Fruit fly (Drosophila melanogaster): ENCODE results near the gene CG13101.
A peak's percentile ranks its signal among the peaks of the same experiment; 100 is the strongest.

Gene CG13101

dm6 chr2L:8955597-8956335 lies 28.9 kb downstream of the CG13101 start:
- peak; percentile 1 for TF ChIP-seq CG10543 (GFP tag; optimal IDR thresholded peaks at IDR 0.05)
- TF ChIP-seq CG14667 (GFP tag; IDR thresholded peaks at IDR 0.05) = no peak
- TF ChIP-seq Dip3 (GFP tag; optimal IDR thresholded peaks at IDR 0.05) = no peak
- TF ChIP-seq ash1 (GFP tag; optimal IDR thresholded peaks at IDR 0.05) = no peak
- TF ChIP-seq btn (GFP tag; optimal IDR thresholded peaks at IDR 0.05) = no peak
- no peak for TF ChIP-seq cad (GFP tag; optimal IDR thresholded peaks at IDR 0.05)
- no peak for TF ChIP-seq Taf1 (GFP tag; IDR thresholded peaks at IDR 0.05)
- no peak for TF ChIP-seq Hey (tag; optimal IDR thresholded peaks at IDR 0.05)
- TF ChIP-seq Fer3 (tag; optimal IDR thresholded peaks at IDR 0.05) = no peak
- TF ChIP-seq Hmx (GFP tag; optimal IDR thresholded peaks at IDR 0.05) = no peak
- TF ChIP-seq CG16813 (GFP tag; IDR thresholded peaks at IDR 0.05; ENCODE audit: partially characterized antibody) = no peak
- no peak for TF ChIP-seq luna (GFP tag; optimal IDR thresholded peaks at IDR 0.05)
- TF ChIP-seq lilli (GFP tag; optimal IDR thresholded peaks at IDR 0.05) = peak; percentile 2
- TF ChIP-seq CG12391 (tag; optimal IDR thresholded peaks at IDR 0.05) = no peak
- no peak for TF ChIP-seq zen2 (GFP tag; IDR thresholded peaks at IDR 0.05; ENCODE audit: partially characterized antibody)
- TF ChIP-seq H2.0 (GFP tag; IDR thresholded peaks at IDR 0.05) = no peak
- TF ChIP-seq so (GFP tag; IDR thresholded peaks at IDR 0.05) = peak; percentile 14; the same call in 1 of the 3 replicates
- peak; percentile 9 for TF ChIP-seq CG12155 (GFP tag; optimal IDR thresholded peaks at IDR 0.05)
- peak; percentile 46; the same call in 1 of the 2 replicates for TF ChIP-seq CG32532 (GFP tag; IDR thresholded peaks at IDR 0.05)
- TF ChIP-seq CG34422 (GFP tag; IDR thresholded peaks at IDR 0.05) = no peak
- TF ChIP-seq CG6689 (GFP tag; IDR thresholded peaks at IDR 0.05) = no peak
- TF ChIP-seq CG7372 (GFP tag; IDR thresholded peaks at IDR 0.05) = no peak
- peak; percentile 29 for TF ChIP-seq grau (tag; optimal IDR thresholded peaks at IDR 0.05)
- TF ChIP-seq Doc2 (GFP tag; IDR thresholded peaks at IDR 0.05) = no peak
- no peak for TF ChIP-seq Trl (optimal IDR thresholded peaks at IDR 0.05)
- no peak for TF ChIP-seq Trl (GFP tag; optimal IDR thresholded peaks at IDR 0.05)
- TF ChIP-seq CG18599 (GFP tag; optimal IDR thresholded peaks at IDR 0.05) = peak; percentile 38
- TF ChIP-seq jigr1 (GFP tag; IDR thresholded peaks at IDR 0.05) = no peak
- no peak for TF ChIP-seq CG8944 (GFP tag; optimal IDR thresholded peaks at IDR 0.05)
- peak; percentile 19 for TF ChIP-seq sens (GFP tag)
- TF ChIP-seq E2f1 (GFP tag; IDR thresholded peaks at IDR 0.05) = no peak
- TF ChIP-seq Dbx (GFP tag; IDR thresholded peaks at IDR 0.05) = peak; percentile 21; the same call in 1 of the 3 replicates
- no peak for TF ChIP-seq bsh (GFP tag; optimal IDR thresholded peaks at IDR 0.05)
- TF ChIP-seq da (GFP tag; optimal IDR thresholded peaks at IDR 0.05) = no peak
- no peak for TF ChIP-seq CG14965 (GFP tag; optimal IDR thresholded peaks at IDR 0.05; ENCODE audit: borderline replicate concordance)
- TF ChIP-seq TFAM (GFP tag; optimal IDR thresholded peaks at IDR 0.05) = no peak
- TF ChIP-seq NC2β (GFP tag; optimal IDR thresholded peaks at IDR 0.05) = no peak
- TF ChIP-seq Med (GFP tag) = peak; percentile 73
- TF ChIP-seq seq (GFP tag; IDR thresholded peaks at IDR 0.05) = no peak
- peak; percentile 38; the same call in 2 of the 3 replicates for TF ChIP-seq row (GFP tag; IDR thresholded peaks at IDR 0.05)
- no peak for TF ChIP-seq Myb (GFP tag; optimal IDR thresholded peaks at IDR 0.05)
- TF ChIP-seq Sox100B (GFP tag; optimal IDR thresholded peaks at IDR 0.05) = no peak
- no peak for TF ChIP-seq ro (GFP tag; IDR thresholded peaks at IDR 0.05)
- no peak for TF ChIP-seq nom (GFP tag; optimal IDR thresholded peaks at IDR 0.05)
- no peak for TF ChIP-seq ken (GFP tag; IDR thresholded peaks at IDR 0.05)
- TF ChIP-seq jing (GFP tag; optimal IDR thresholded peaks at IDR 0.05) = no peak
- no peak for TF ChIP-seq CrebB (tag; optimal IDR thresholded peaks at IDR 0.05)
- no peak for TF ChIP-seq CG9215 (GFP tag; IDR thresholded peaks at IDR 0.05)
- TF ChIP-seq en (GFP tag; optimal IDR thresholded peaks at IDR 0.05) = no peak
- TF ChIP-seq CG4328 (GFP tag; optimal IDR thresholded peaks at IDR 0.05) = no peak
- TF ChIP-seq CG33557 (GFP tag; optimal IDR thresholded peaks at IDR 0.05) = no peak
- TF ChIP-seq ranshi (GFP tag; IDR thresholded peaks at IDR 0.05) = no peak
